Worm (Caenorhabditis elegans): ENCODE data around the gene nhr-22.

nhr-22 gene

DNA sequence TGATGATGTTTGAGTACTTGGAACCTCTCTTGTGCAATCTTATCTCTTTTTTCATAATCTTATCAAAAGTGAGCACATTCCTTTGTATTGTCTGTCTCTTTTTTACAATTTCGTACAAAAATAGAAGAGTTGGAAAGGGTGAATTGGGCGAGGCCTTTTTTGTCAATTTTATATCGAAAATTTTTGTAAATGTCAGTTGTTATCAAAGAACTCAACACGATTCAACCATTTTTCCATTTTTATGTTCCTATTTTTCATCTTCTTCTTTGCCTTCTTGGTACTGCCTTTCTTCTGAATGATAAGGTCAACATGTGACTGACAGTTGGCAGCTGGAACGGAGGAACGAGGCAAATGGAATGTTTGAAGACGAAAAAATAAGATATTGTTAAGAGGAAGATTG is 35.8 kb downstream of the nhr-22 start (continued):
- TF ChIP-seq zip-2 (tag; optimal IDR thresholded peaks at IDR 0.05) (peak; percentile 22), mes-2 (tag; optimal IDR thresholded peaks at IDR 0.05; ENCODE audit: poor library complexity, severe bottlenecking) (no peak), unc-62 (GFP tag; optimal IDR thresholded peaks at IDR 0.05 in 1 of 2) (peak; percentile 37 to 62), unc-62 (tag; optimal IDR thresholded peaks at IDR 0.05) (no peak), arid-1 (GFP tag; conservative IDR thresholded peaks at IDR 0.05) (no peak), ceh-62 (tag; optimal IDR thresholded peaks at IDR 0.05) (no peak), nhr-76 (tag; optimal IDR thresholded peaks at IDR 0.05) (no peak), lsy-2 (tag; optimal IDR thresholded peaks at IDR 0.05) (no peak), daf-8 (GFP tag; IDR thresholded peaks at IDR 0.05) (no peak), nhr-10 (tag; optimal IDR thresholded peaks at IDR 0.05) (no peak), ces-1 (GFP tag; optimal IDR thresholded peaks at IDR 0.05) (no peak), lin-13 (GFP tag; optimal IDR thresholded peaks at IDR 0.05) (no peak), dve-1 (tag; optimal IDR thresholded peaks at IDR 0.05; ENCODE audit: insufficient read depth) (peak; percentile 89), tra-1 (GFP tag; IDR thresholded peaks at IDR 0.05) (0 out of 2 replicates have a peak, but pooled peaks have one; percentile 17), spr-1 (tag; optimal IDR thresholded peaks at IDR 0.05) (no peak)

DNA sequence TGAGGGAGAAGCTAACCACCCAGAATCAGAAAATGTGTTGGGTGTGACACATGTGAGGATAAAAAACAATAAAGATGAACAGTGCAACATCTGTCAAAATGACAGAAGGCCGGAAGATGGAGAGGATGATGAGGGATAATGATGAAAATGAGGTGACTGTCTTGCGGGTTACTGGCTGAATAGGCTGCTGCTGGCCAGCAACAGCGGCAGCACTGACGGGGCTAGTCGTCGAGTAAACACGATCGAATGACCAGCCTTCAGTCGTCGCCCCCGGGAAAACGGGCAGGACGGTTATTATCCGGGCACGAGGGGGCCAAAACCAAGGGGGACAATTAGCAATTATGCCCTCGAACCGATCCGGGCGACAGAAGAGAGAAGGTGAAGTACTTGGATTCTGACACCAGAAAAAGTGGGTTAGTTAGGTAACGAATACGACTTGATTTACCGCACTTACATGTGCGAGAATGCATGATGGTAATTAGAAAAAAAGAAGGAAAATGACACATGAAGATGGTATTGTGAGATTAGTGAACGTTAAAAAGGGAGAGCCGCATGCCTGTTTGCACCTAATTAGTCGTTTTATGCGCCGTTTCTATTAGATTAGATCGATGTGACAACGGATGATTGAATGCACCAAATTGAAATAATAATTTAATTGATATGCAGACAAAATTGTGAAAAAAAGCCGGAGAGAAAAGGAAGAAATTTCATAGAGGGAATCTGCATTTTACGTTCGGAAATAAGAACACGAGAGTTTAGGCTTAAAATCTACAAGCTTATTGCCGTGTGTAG is 37.7 kb downstream of the nhr-22 start:
- TF ChIP-seq mxl-3 (GFP tag; optimal IDR thresholded peaks at IDR 0.05) (peak; percentile 36), snpc-4 (tag; optimal IDR thresholded peaks at IDR 0.05) (no peak), zip-2 (tag; optimal IDR thresholded peaks at IDR 0.05) (no peak), unc-62 (GFP tag; optimal IDR thresholded peaks at IDR 0.05 in 1 of 2) (peak in 1 of 2 experiments; percentile 83), unc-62 (tag; optimal IDR thresholded peaks at IDR 0.05) (no peak), aha-1 (tag) (peak; percentile 94)

DNA sequence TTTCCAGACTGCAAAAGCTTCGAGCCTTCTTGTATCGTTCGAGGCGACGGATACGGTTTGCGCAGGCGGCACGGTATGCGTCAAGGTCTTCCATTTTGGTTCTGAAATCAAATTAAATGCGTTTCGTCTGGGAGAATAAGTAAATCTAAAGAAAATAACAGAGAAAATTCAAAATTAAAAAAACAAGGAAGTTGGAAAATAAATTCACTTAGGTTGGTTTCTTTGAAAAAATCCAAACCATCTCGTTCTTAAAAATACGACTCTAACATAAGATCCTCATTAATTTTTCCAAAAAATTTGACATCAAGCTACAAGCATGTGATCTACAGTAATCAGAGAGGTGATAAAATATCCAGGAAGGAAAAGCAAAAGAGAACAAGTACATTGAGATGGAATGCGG is 39.4 kb downstream of the nhr-22 start, which contains the start of gene T25D10.4:
Gene T25D10.4, minus strand, starts transcription at position 101 of the 400 bp plus-strand sequence.
- no peak for TF ChIP-seq egl-27 (tag; optimal IDR thresholded peaks at IDR 0.05)
- TF ChIP-seq unc-62 (GFP tag; optimal IDR thresholded peaks at IDR 0.05 in 1 of 2) = peak in 1 of 2 experiments; percentile 31
- TF ChIP-seq unc-62 (tag; optimal IDR thresholded peaks at IDR 0.05) = no peak
- no peak for TF ChIP-seq nhr-111 (GFP tag; optimal IDR thresholded peaks at IDR 0.05)

DNA sequence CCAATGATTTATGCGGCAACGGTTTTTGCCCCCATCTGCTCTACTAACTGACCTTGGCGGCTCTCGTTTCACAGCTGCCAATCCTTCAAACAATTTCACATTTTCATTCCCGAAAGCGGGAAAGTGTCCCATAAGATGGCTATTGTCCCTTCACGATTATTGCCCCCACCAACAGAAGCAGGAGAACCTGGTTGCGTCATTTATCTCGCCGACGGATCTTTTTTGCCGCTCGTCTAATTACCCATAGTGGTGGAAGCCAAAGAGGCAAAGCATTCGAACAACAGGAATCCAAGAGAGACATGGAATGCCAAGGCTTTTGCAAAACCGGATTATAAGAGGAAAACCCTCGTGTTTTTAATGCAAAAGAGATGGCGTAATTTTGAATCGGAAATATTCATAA is 40.5 kb downstream of the nhr-22 start:
- TF ChIP-seq set-16 (GFP tag; IDR thresholded peaks at IDR 0.05) (no peak), lin-38 (GFP tag; IDR thresholded peaks at IDR 0.05) (no peak)

DNA sequence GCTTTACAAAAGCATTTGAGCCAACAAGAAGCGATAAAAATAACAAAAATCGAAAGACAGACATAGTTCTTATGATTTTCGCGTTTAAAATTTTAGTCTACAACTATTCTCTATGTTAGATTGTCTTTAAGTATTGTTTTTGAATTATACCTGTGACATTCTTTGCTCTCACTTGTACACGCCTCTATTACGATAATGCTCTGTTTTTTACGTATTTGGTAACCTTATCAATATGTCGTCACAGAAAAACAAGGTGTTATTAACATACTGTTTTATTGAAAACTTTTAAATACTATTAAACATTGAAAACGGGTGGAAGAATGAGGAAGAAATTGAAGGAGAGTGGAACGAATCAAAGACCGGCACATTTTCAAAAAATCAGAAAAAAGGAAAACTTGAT is 42.3 kb downstream of the nhr-22 start, which contains the start of gene spp-11:
Gene spp-11, minus strand, starts transcription at position 101 of the 400 bp plus-strand sequence.
- TF ChIP-seq nhr-6 (tag; optimal IDR thresholded peaks at IDR 0.05) (no peak), daf-16 (GFP tag; optimal IDR thresholded peaks at IDR 0.05) (no peak), daf-16 (tag; optimal IDR thresholded peaks at IDR 0.05) (peak; percentile 43)

DNA sequence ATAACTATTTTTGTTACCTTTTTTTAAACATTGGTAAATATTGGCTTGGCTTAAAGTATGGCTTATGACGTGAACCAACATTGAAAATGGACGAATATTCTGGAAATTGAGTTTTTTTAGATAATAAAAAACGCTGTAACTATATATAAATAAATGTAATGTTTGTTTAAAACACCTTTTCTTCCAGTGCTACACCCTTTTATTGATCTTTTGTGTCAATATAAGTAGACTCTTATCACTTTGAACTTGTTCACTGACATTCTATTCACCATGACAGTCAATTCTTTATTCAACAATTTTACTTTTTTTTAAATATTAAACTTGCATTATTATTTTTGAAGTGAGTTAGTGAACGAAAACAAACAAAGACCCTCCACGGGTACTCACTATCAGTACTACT is 46.4 kb downstream of the nhr-22 start, which contains the start of gene T25D10.1:
Gene T25D10.1, plus strand, starts transcription at position 169 of the 400 bp plus-strand sequence.
- TF ChIP-seq egl-27 (tag; optimal IDR thresholded peaks at IDR 0.05) (no peak), mep-1 (tag; optimal IDR thresholded peaks at IDR 0.05) (peak; percentile 21), mes-2 (tag; optimal IDR thresholded peaks at IDR 0.05; ENCODE audit: poor library complexity, severe bottlenecking) (no peak), Y5F2A.4 (GFP tag; optimal IDR thresholded peaks at IDR 0.05) (no peak), pqm-1 (tag; optimal IDR thresholded peaks at IDR 0.05) (peak; percentile 34), lin-29 (GFP tag; IDR thresholded peaks at IDR 0.05) (no peak), tra-1 (GFP tag; IDR thresholded peaks at IDR 0.05) (no peak), zfp-2 (tag; optimal IDR thresholded peaks at IDR 0.05) (no peak), daf-16 (GFP tag; optimal IDR thresholded peaks at IDR 0.05) (no peak), daf-16 (tag; optimal IDR thresholded peaks at IDR 0.05) (peak; percentile 53), set-16 (GFP tag; IDR thresholded peaks at IDR 0.05) (no peak)

Data from whole organism, L4 larva.